Worm (Caenorhabditis elegans): ENCODE data around the gene bath-20.
"Not testable (repeated sequence)": the region's sequence is repeated elsewhere in the genome, so short reads cannot be mapped to it uniquely, and the experiment has no call there.

ce11 chrII:2024652-2025051 is 17.7 kb downstream of the bath-20 start:
- not testable (repeated sequence) for TF ChIP-seq hif-1 (tag; optimal IDR thresholded peaks at IDR 0.05); nhr-28 (tag; optimal IDR thresholded peaks at IDR 0.05); unc-39 (tag; optimal IDR thresholded peaks at IDR 0.05); lin-39 (tag; optimal IDR thresholded peaks at IDR 0.05); ceh-28 (tag; optimal IDR thresholded peaks at IDR 0.05); unc-130 (GFP tag; optimal IDR thresholded peaks at IDR 0.05); aly-2 (tag; optimal IDR thresholded peaks at IDR 0.05); dve-1 (tag; optimal IDR thresholded peaks at IDR 0.05; ENCODE audit: insufficient read depth); jun-1 (tag; optimal IDR thresholded peaks at IDR 0.05); zag-1 (tag; optimal IDR thresholded peaks at IDR 0.05); mes-2 (tag; optimal IDR thresholded peaks at IDR 0.05; ENCODE audit: poor library complexity, severe bottlenecking); ztf-11 (tag; optimal IDR thresholded peaks at IDR 0.05); lsy-2 (tag; optimal IDR thresholded peaks at IDR 0.05)
